Fruit fly (Drosophila melanogaster) whole organism, embryonic: ENCODE data around the gene CG5853.

Experiments used
- Antp ChIP-seq: fragments of 200-800 bp; sonication (Bioruptor generic); optimal IDR thresholded peaks from 3 replicates; lab custom pipeline; 2016; ENCODE audit warnings: missing biosample characterization, missing genetic modification characterization
- Atf6 ChIP-seq: fragments of 200-800 bp; sonication (Bioruptor generic); IDR thresholded peaks from 2 replicates; pipeline ENCODE4 v1.3.6; 2022; ENCODE audit warnings: missing biosample characterization, missing genetic modification characterization
- Awh ChIP-seq: fragments of 200-800 bp; sonication (Bioruptor generic); IDR thresholded peaks from 2 replicates; pipeline ENCODE4, ENCODE4 v1.3.6; 2022; ENCODE audit warnings: missing biosample characterization, missing genetic modification characterization
- B-H2 ChIP-seq: fragments of 200-800 bp; sonication (Bioruptor generic); optimal IDR thresholded peaks from 2 replicates; lab custom pipeline; 2018; ENCODE audit warnings: missing biosample characterization, mild to moderate bottlenecking, missing genetic modification characterization
- Bdp1 ChIP-seq: fragments of 200-800 bp; sonication (Bioruptor generic); optimal IDR thresholded peaks from 3 replicates; lab custom pipeline; 2016; ENCODE audit warnings: missing biosample characterization, missing genetic modification characterization
- CG10565 ChIP-seq: fragments of 200-800 bp; sonication (Bioruptor generic); optimal IDR thresholded peaks from 3 replicates; lab custom pipeline; 2016; ENCODE audit warnings: missing biosample characterization, mild to moderate bottlenecking, missing genetic modification characterization
- CG11093 ChIP-seq: fragments of 200-800 bp; sonication (Bioruptor generic); IDR thresholded peaks from 3 replicates; pipeline ENCODE4 v1.3.6; 2022; ENCODE audit warnings: missing biosample characterization, missing genetic modification characterization
- CG11695 ChIP-seq: fragments of 200-800 bp; sonication (Bioruptor generic); IDR thresholded peaks from 3 replicates; pipeline ENCODE4 v1.3.6; 2022; ENCODE audit warnings: missing biosample characterization, missing genetic modification characterization
- CG13296 ChIP-seq: fragments of 200-800 bp; sonication (Bioruptor generic); optimal IDR thresholded peaks from 3 replicates; lab custom pipeline; 2018; ENCODE audit warnings: missing biosample characterization, mild to moderate bottlenecking, missing genetic modification characterization
- CG16815 ChIP-seq: fragments of 200-800 bp; sonication (Bioruptor generic); optimal IDR thresholded peaks from 3 replicates; lab custom pipeline; 2017; ENCODE audit warnings: missing biosample characterization, mild to moderate bottlenecking, missing genetic modification characterization
- CG17802 ChIP-seq: fragments of 200-800 bp; sonication (Bioruptor generic); optimal IDR thresholded peaks from 2 replicates; lab custom pipeline; 2018; ENCODE audit warnings: missing biosample characterization, mild to moderate bottlenecking, missing genetic modification characterization, moderate library complexity
- CG3065 ChIP-seq: fragments of 200-800 bp; sonication (Bioruptor generic); optimal IDR thresholded peaks from 2 replicates; lab custom pipeline; 2016; ENCODE audit warnings: missing biosample characterization, missing genetic modification characterization
- CG3163 ChIP-seq: fragments of 200-800 bp; sonication (Bioruptor generic); optimal IDR thresholded peaks from 3 replicates; lab custom pipeline; 2016; ENCODE audit warnings: missing biosample characterization, missing genetic modification characterization
- CG3281 ChIP-seq: fragments of 200-800 bp; sonication (Bioruptor generic); optimal IDR thresholded peaks from 3 replicates; lab custom pipeline; 2017; ENCODE audit warnings: missing biosample characterization, mild to moderate bottlenecking, missing genetic modification characterization
- CG43689 ChIP-seq: fragments of 200-800 bp; sonication (Bioruptor generic); IDR thresholded peaks from 2 replicates; pipeline ENCODE4 v1.3.6; 2022; ENCODE audit warnings: missing biosample characterization, missing genetic modification characterization
- CG4404 ChIP-seq: fragments of 200-800 bp; sonication (Bioruptor generic); IDR thresholded peaks from 2 replicates; pipeline ENCODE4 v1.3.6; 2022; ENCODE audit warnings: missing biosample characterization, missing genetic modification characterization
- CG5953 ChIP-seq: fragments of 200-800 bp; sonication (Bioruptor generic); IDR thresholded peaks from 2 replicates; pipeline ENCODE4 v1.3.6; 2022; ENCODE audit warnings: missing biosample characterization, missing genetic modification characterization
- CG9215 ChIP-seq: fragments of 200-800 bp; sonication (Bioruptor generic); IDR thresholded peaks from 2 replicates; pipeline ENCODE4 v1.3.6; 2022; ENCODE audit warnings: missing biosample characterization, missing genetic modification characterization
- CG9437 ChIP-seq: fragments of 200-800 bp; sonication (Bioruptor generic); optimal IDR thresholded peaks from 2 replicates; lab custom pipeline; 2018; ENCODE audit warnings: missing biosample characterization, mild to moderate bottlenecking, missing genetic modification characterization
- Dek ChIP-seq: fragments of 200-800 bp; sonication (Bioruptor generic); optimal IDR thresholded peaks from 3 replicates; lab custom pipeline; 2019; ENCODE audit warnings: missing biosample characterization, mild to moderate bottlenecking, missing genetic modification characterization, moderate library complexity
- Dp ChIP-seq: fragments of 200-800 bp; sonication (Bioruptor generic); optimal IDR thresholded peaks from 2 replicates; lab custom pipeline; 2018; ENCODE audit warnings: missing biosample characterization, mild to moderate bottlenecking, missing genetic modification characterization, moderate library complexity
- E2f1 ChIP-seq: fragments of 200-800 bp; sonication (Bioruptor generic); IDR thresholded peaks from 2 replicates; pipeline ENCODE4 v1.3.6; 2022; ENCODE audit warnings: missing biosample characterization, missing genetic modification characterization
- HmgZ ChIP-seq: fragments of 200-800 bp; sonication (Bioruptor generic); optimal IDR thresholded peaks from 2 replicates; lab custom pipeline; 2018; ENCODE audit warnings: missing biosample characterization, mild to moderate bottlenecking, missing genetic modification characterization
- Hmx ChIP-seq: fragments of 200-800 bp; sonication (Bioruptor generic); optimal IDR thresholded peaks from 2 replicates; lab custom pipeline; 2016; ENCODE audit warnings: missing biosample characterization, missing genetic modification characterization
- Mad ChIP-seq: fragments of 200-800 bp; sonication (Bioruptor generic); optimal IDR thresholded peaks from 2 replicates; lab custom pipeline; 2016; ENCODE audit warnings: missing biosample characterization, missing genetic modification characterization
- Myb ChIP-seq: fragments of 200-800 bp; sonication (Bioruptor generic); optimal IDR thresholded peaks from 2 replicates; lab custom pipeline; 2016; ENCODE audit warnings: missing biosample characterization, missing genetic modification characterization
- NfI ChIP-seq: fragments of 200-800 bp; sonication (Bioruptor generic); optimal IDR thresholded peaks from 3 replicates; lab custom pipeline; 2018; ENCODE audit warnings: missing biosample characterization, mild to moderate bottlenecking, missing genetic modification characterization, moderate library complexity
- Poxn ChIP-seq: fragments of 200-800 bp; sonication (Bioruptor generic); IDR thresholded peaks from 2 replicates; pipeline ENCODE4 v1.3.6; 2022; ENCODE audit warnings: missing biosample characterization, missing genetic modification characterization
- Ptx1 ChIP-seq: fragments of 200-800 bp; sonication (Bioruptor generic); IDR thresholded peaks from 2 replicates; pipeline ENCODE4 v1.3.6; 2022; ENCODE audit warnings: missing biosample characterization, missing genetic modification characterization
- Ravus ChIP-seq: fragments of 200-800 bp; sonication (Bioruptor generic); IDR thresholded peaks from 2 replicates; pipeline ENCODE4 v1.3.6; 2022; ENCODE audit warnings: missing biosample characterization, missing genetic modification characterization
- Rfx ChIP-seq: fragments of 200-800 bp; sonication (Bioruptor generic); IDR thresholded peaks from 2 replicates; pipeline ENCODE4 v1.3.6; 2022; ENCODE audit warnings: missing biosample characterization, missing genetic modification characterization
- Sin3A ChIP-seq: fragments of >200 bp; optimal IDR thresholded peaks from 2 replicates; lab custom pipeline; 2018
- Sox100B ChIP-seq: fragments of 200-800 bp; sonication (Bioruptor generic); optimal IDR thresholded peaks from 3 replicates; lab custom pipeline; 2018; ENCODE audit warnings: missing biosample characterization, mild to moderate bottlenecking, missing genetic modification characterization
- Spps ChIP-seq: fragments of 200-800 bp; sonication (Bioruptor generic); optimal IDR thresholded peaks from 2 replicates; lab custom pipeline; 2018; ENCODE audit warnings: missing biosample characterization, mild to moderate bottlenecking, missing genetic modification characterization
- Sry-β ChIP-seq: fragments of 200-800 bp; sonication (Bioruptor generic); optimal IDR thresholded peaks from 2 replicates; lab custom pipeline; 2018; ENCODE audit warnings: missing biosample characterization, mild to moderate bottlenecking, missing genetic modification characterization, moderate library complexity
- Xrp1 ChIP-seq: fragments of 200-800 bp; sonication (Bioruptor generic); IDR thresholded peaks from 2 replicates; pipeline ENCODE4 v1.3.6; 2022; ENCODE audit warnings: missing biosample characterization, missing genetic modification characterization
- ato ChIP-seq: fragments of 200-800 bp; sonication (Bioruptor generic); IDR thresholded peaks from 2 replicates; pipeline ENCODE4 v1.3.6; 2022; ENCODE audit warnings: missing biosample characterization, missing genetic modification characterization; ENCODE audit not compliant: partially characterized antibody
- cad ChIP-seq: fragments of >200 bp; optimal IDR thresholded peaks from 2 replicates; lab custom pipeline; 2017; ENCODE audit warnings: missing biosample characterization, missing genetic modification characterization
- dm ChIP-seq: fragments of 200-800 bp; sonication (Bioruptor generic); optimal IDR thresholded peaks from 3 replicates; lab custom pipeline; 2016; ENCODE audit warnings: missing biosample characterization, missing genetic modification characterization
- eve ChIP-seq, 2 experiments: fragments of >200 bp; optimal IDR thresholded peaks; 2 replicates each; lab custom pipeline; 2017; ENCODE audit warnings: missing biosample characterization in 2 of 2, missing genetic modification characterization in 2 of 2
- hbn ChIP-seq: fragments of 200-800 bp; sonication (Bioruptor generic); IDR thresholded peaks from 2 replicates; pipeline ENCODE4 v1.3.6; 2022; ENCODE audit warnings: missing biosample characterization, missing genetic modification characterization; ENCODE audit not compliant: partially characterized antibody
- knrl ChIP-seq: fragments of 200-800 bp; sonication (Bioruptor generic); IDR thresholded peaks from 3 replicates; pipeline ENCODE4 v1.3.6; 2022; ENCODE audit warnings: missing biosample characterization, missing genetic modification characterization; ENCODE audit not compliant: partially characterized antibody
- nau ChIP-seq: fragments of 200-800 bp; sonication (Bioruptor generic); optimal IDR thresholded peaks from 3 replicates; lab custom pipeline; 2017; ENCODE audit warnings: missing biosample characterization, mild to moderate bottlenecking, missing genetic modification characterization, missing genetic modification reagents
- org-1 ChIP-seq: fragments of 200-800 bp; sonication (Bioruptor generic); optimal IDR thresholded peaks from 2 replicates; lab custom pipeline; 2017; ENCODE audit warnings: missing biosample characterization, missing genetic modification characterization
- psq ChIP-seq: fragments of 200-800 bp; sonication (Bioruptor generic); optimal IDR thresholded peaks from 2 replicates; lab custom pipeline; 2017; ENCODE audit warnings: missing biosample characterization, missing genetic modification characterization
- shn ChIP-seq: fragments of 200-800 bp; sonication (Bioruptor generic); optimal IDR thresholded peaks from 3 replicates; lab custom pipeline; 2016; ENCODE audit warnings: missing biosample characterization, missing genetic modification characterization
- sug ChIP-seq: fragments of 200-800 bp; optimal IDR thresholded peaks from 2 replicates; lab custom pipeline; 2019; ENCODE audit warnings: missing biosample characterization, mild to moderate bottlenecking, missing genetic modification characterization, moderate library complexity
- toy ChIP-seq: fragments of 200-800 bp; sonication (Bioruptor generic); IDR thresholded peaks from 2 replicates; pipeline ENCODE4 v1.3.6; 2022; ENCODE audit warnings: missing biosample characterization, missing genetic modification characterization
- unc-4 ChIP-seq: fragments of 200-800 bp; sonication (Bioruptor generic); IDR thresholded peaks from 2 replicates; pipeline ENCODE4 v1.3.6; 2022; ENCODE audit warnings: missing biosample characterization, missing genetic modification characterization; ENCODE audit not compliant: partially characterized antibody
- zf30C ChIP-seq: fragments of 200-800 bp; sonication (Bioruptor generic); optimal IDR thresholded peaks from 3 replicates; lab custom pipeline; 2018; ENCODE audit warnings: missing biosample characterization, mild to moderate bottlenecking, missing genetic modification characterization
- zfh2 ChIP-seq: fragments of 200-800 bp; sonication (Bioruptor generic); optimal IDR thresholded peaks from 2 replicates; lab custom pipeline; 2016; ENCODE audit warnings: missing biosample characterization, missing genetic modification characterization

CG5853 gene

dm6 chr2L:9956993-9957652, 9.7 kb upstream of the CG5853 start, which contains the start of the genes CG4658 and CG5846 (continued):
- TF ChIP-seq knrl (GFP tag; lab: Robert Waterston, UW), result no peak; the same call in 2 of the 3 replicates
- TF ChIP-seq shn, result peak; percentile 79
- peak; percentile 85 for TF ChIP-seq Ravus
- TF ChIP-seq Myb (GFP tag; lab: Kevin White, UChicago), result peak; percentile 47
- no peak for TF ChIP-seq unc-4 (GFP tag; lab: Robert Waterston, UW)
- peak; percentile 98 for TF ChIP-seq Ptx1
- peak; percentile 85 for TF ChIP-seq B-H2 (GFP tag; lab: Kevin White, UChicago)
- TF ChIP-seq E2f1 (GFP tag; lab: Robert Waterston, UW), result peak; percentile 96
- peak; percentile 93 for TF ChIP-seq Dek
- TF ChIP-seq CG11695 (GFP tag; lab: Robert Waterston, UW), result peak; percentile 96
- TF ChIP-seq CG3281, result peak; percentile 89
- peak; percentile 91 for TF ChIP-seq Sox100B (GFP tag; lab: Kevin White, UChicago)
- TF ChIP-seq Xrp1 (GFP tag; lab: Robert Waterston, UW), result peak; percentile 98
- peak; percentile 25 for TF ChIP-seq zf30C (GFP tag; lab: Kevin White, UChicago)
- TF ChIP-seq CG13296 (GFP tag; lab: Kevin White, UChicago), result peak; percentile 90
- TF ChIP-seq cad (GFP tag; lab: Kevin White, UChicago), result no peak
- TF ChIP-seq eve (GFP tag; optimal IDR thresholded peaks at IDR 0.05; lab: Kevin White, UChicago), result no peak
- TF ChIP-seq toy (GFP tag; lab: Robert Waterston, UW), result peak; percentile 76
- TF ChIP-seq CG4404 (GFP tag; lab: Robert Waterston, UW), result peak; percentile 91
- TF ChIP-seq CG16815, result peak; percentile 90
- peak; percentile 48 for TF ChIP-seq dm (GFP tag; lab: Kevin White, UChicago)
- peak; percentile 18 for TF ChIP-seq Sin3A
- peak; percentile 81 for TF ChIP-seq psq (GFP tag; lab: Kevin White, UChicago)
- peak; percentile 90 for TF ChIP-seq Rfx (GFP tag; lab: Robert Waterston, UW)
- peak; percentile 94 for TF ChIP-seq Spps (tag; lab: Kevin White, UChicago)
- TF ChIP-seq Poxn (GFP tag; lab: Robert Waterston, UW), result peak; percentile 62
- no peak for TF ChIP-seq ato (GFP tag; lab: Robert Waterston, UW)
- peak; percentile 97 for TF ChIP-seq Awh (GFP tag; lab: Robert Waterston, UW)
- TF ChIP-seq NfI (GFP tag; lab: Kevin White, UChicago), result peak; percentile 87
- TF ChIP-seq Mad (GFP tag; lab: Kevin White, UChicago), result peak; percentile 85
- TF ChIP-seq sug (tag; lab: Kevin White, UChicago), result peak; percentile 85
- TF ChIP-seq hbn (GFP tag; lab: Robert Waterston, UW), result no peak
- peak; percentile 80 for TF ChIP-seq Bdp1 (GFP tag; lab: Kevin White, UChicago)
- peak; percentile 91 for TF ChIP-seq CG11093 (GFP tag; lab: Robert Waterston, UW)
- TF ChIP-seq nau (GFP tag; lab: Kevin White, UChicago), result no peak
- peak; percentile 86 for TF ChIP-seq CG5953 (GFP tag; lab: Robert Waterston, UW)
- peak; percentile 29 for TF ChIP-seq CG3163 (GFP tag; lab: Kevin White, UChicago)
- TF ChIP-seq Hmx, result peak; percentile 73
- TF ChIP-seq CG9437, result peak; percentile 83
- peak; percentile 64 for TF ChIP-seq CG17802 (tag; lab: Kevin White, UChicago)
- peak; percentile 94 for TF ChIP-seq HmgZ (tag; lab: Kevin White, UChicago)
- TF ChIP-seq CG43689 (GFP tag; lab: Robert Waterston, UW), result peak; percentile 64; the same call in 1 of the 2 replicates
- TF ChIP-seq CG3065 (GFP tag; lab: Kevin White, UChicago), result peak; percentile 89
- peak; percentile 85 for TF ChIP-seq org-1 (GFP tag; lab: Kevin White, UChicago)
- TF ChIP-seq Antp (GFP tag; lab: Kevin White, UChicago), result peak; percentile 33
- peak; percentile 14 for TF ChIP-seq Dp (GFP tag; lab: Kevin White, UChicago)
- peak; percentile 54 for TF ChIP-seq zfh2 (GFP tag; lab: Kevin White, UChicago)
- peak; percentile 90 for TF ChIP-seq CG9215 (GFP tag; lab: Robert Waterston, UW)
- peak; percentile 52 for TF ChIP-seq CG10565
- TF ChIP-seq Atf6 (GFP tag; lab: Robert Waterston, UW), result peak; percentile 95
- peak; percentile 39 for TF ChIP-seq Sry-β (GFP tag; lab: Kevin White, UChicago)
